Fruit fly (Drosophila melanogaster) whole organism, wandering third instar larva: ENCODE results near the gene CG31415.

Experiments
- Abd-B ChIP-seq: fragments of >200 bp; optimal IDR thresholded peaks from 2 replicates; lab custom pipeline; 2017; ENCODE audit warnings: missing biosample characterization, missing genetic modification characterization
- CG32264 ChIP-seq: fragments of 200-800 bp; sonication (Bioruptor generic); optimal IDR thresholded peaks from 2 replicates; lab custom pipeline; 2016; ENCODE audit warnings: missing biosample characterization, missing genetic modification characterization
- Dfd ChIP-seq: fragments of >200 bp; optimal IDR thresholded peaks from 2 replicates; lab custom pipeline; 2017; ENCODE audit warnings: missing biosample characterization, missing genetic modification characterization
- Hnf4 ChIP-seq: fragments of 200-800 bp; sonication (Bioruptor generic); optimal IDR thresholded peaks from 2 replicates; lab custom pipeline; 2016; ENCODE audit warnings: missing biosample characterization, mild to moderate bottlenecking, missing genetic modification characterization
- Hr78 ChIP-seq: fragments of >200 bp; optimal IDR thresholded peaks from 2 replicates; lab custom pipeline; 2017; ENCODE audit warnings: missing biosample characterization, missing genetic modification characterization
- N ChIP-seq: fragments of >200 bp; optimal IDR thresholded peaks from 2 replicates; lab custom pipeline; 2018; ENCODE audit warnings: missing biosample characterization, missing external identifiers, missing genetic modification characterization
- Rel ChIP-seq, 2 experiments: fragments of 200-800 bp; sonication (Bioruptor generic) in 1 of 2; optimal IDR thresholded peaks; 2 replicates in 1 of 2; 3 replicates in 1 of 2; lab custom pipeline; 2016 to 2019; ENCODE audit warnings: mild to moderate bottlenecking in 2 of 2, missing biosample characterization in 2 of 2, missing genetic modification characterization in 2 of 2, moderate library complexity in 1 of 2
- dl ChIP-seq, 2 experiments: fragments of 175-275, 200-275 bp in 1 of 2; fragments of 200-275 bp in 1 of 2; sonication (Bioruptor generic); optimal IDR thresholded peaks; lab custom pipeline; 2018; ENCODE audit warnings: mild to moderate bottlenecking in 2 of 2, missing biosample characterization in 2 of 2, missing genetic modification characterization in 2 of 2, moderate library complexity in 2 of 2; ENCODE audit not compliant: partially characterized antibody in 2 of 2, insufficient read depth in 1 of 2
- fru ChIP-seq: fragments of 200-800 bp; sonication (Bioruptor generic); optimal IDR thresholded peaks from 3 replicates; lab custom pipeline; 2016; ENCODE audit warnings: missing biosample characterization, mild to moderate bottlenecking, missing genetic modification characterization
- h ChIP-seq: fragments of 200-800 bp; sonication (Bioruptor generic); optimal IDR thresholded peaks from 3 replicates; lab custom pipeline; 2016; ENCODE audit warnings: missing biosample characterization, mild to moderate bottlenecking, missing genetic modification characterization
- jim ChIP-seq: fragments of 175-275, 200-325 bp; sonication (Bioruptor generic); optimal IDR thresholded peaks from 2 replicates; lab custom pipeline; 2016; ENCODE audit warnings: missing biosample characterization, mild to moderate bottlenecking, missing genetic modification characterization

DNA sequence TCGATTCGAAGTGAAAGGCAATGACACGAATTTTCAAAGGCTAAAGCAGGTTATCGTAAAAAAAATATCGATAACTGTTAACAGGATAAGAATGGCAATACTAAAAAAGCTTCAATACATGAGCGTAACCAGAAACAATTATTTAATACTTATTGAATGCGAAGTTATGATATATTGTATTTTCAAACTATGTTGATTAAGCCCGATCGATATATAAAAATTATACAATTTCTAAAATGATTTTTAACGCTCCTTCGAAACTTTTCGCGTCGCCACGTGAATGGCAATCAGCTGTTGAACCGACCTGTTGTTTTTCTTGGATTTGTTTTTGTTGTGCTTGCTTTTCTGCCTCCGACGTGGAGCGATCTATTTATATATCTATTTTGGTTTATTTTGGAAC lies 12.9 kb downstream of the CG31415 start, which contains the start of the genes Alg12 and Rpt3R:
- no peak for TF ChIP-seq Hr78
- no peak for TF ChIP-seq Abd-B (GFP tag; lab: Kevin White, UChicago)
- no peak for TF ChIP-seq fru
- no peak for TF ChIP-seq Hnf4
- TF ChIP-seq Rel (GFP tag; optimal IDR thresholded peaks at IDR 0.05; lab: Kevin White, UChicago): no peak
- no peak for TF ChIP-seq Rel (tag; optimal IDR thresholded peaks at IDR 0.05; lab: Kevin White, UChicago)
- no peak for TF ChIP-seq Dfd (GFP tag; lab: Kevin White, UChicago)
- TF ChIP-seq CG32264: no peak
- TF ChIP-seq jim (GFP tag; lab: Kevin White, UChicago): no peak
- no peak for TF ChIP-seq dl (GFP tag; optimal IDR thresholded peaks at IDR 0.05; lab: Kevin White, UChicago; ENCODE audit: insufficient read depth in 1 of 2, partially characterized antibody in 2 of 2)
- TF ChIP-seq h (GFP tag; lab: Kevin White, UChicago): no peak
- TF ChIP-seq N (GFP tag; lab: Kevin White, UChicago): no peak
